Fruit fly (Drosophila melanogaster): ENCODE data around the gene Tsp.

Tsp gene

dm6 chr2L:6722822-6723749, 14.2 kb upstream of the Tsp start, which contains the start of gene homer (continued):
- TF ChIP-seq Ptx1 (GFP tag; IDR thresholded peaks at IDR 0.05) (0 out of 2 replicates have a peak, but pooled peaks have one; percentile 9), cas (GFP tag; IDR thresholded peaks at IDR 0.05) (no peak), gcm (GFP tag; optimal IDR thresholded peaks at IDR 0.05) (no peak), so (GFP tag; IDR thresholded peaks at IDR 0.05) (no peak), nom (GFP tag; optimal IDR thresholded peaks at IDR 0.05) (peak; percentile 36), CG15011 (GFP tag; optimal IDR thresholded peaks at IDR 0.05) (no peak), az2 (GFP tag; optimal IDR thresholded peaks at IDR 0.05) (no peak), CG6813 (GFP tag; optimal IDR thresholded peaks at IDR 0.05) (no peak), Xrp1 (GFP tag; IDR thresholded peaks at IDR 0.05) (peak; percentile 27; the same call in 1 of the 2 replicates), unc-4 (GFP tag; IDR thresholded peaks at IDR 0.05; ENCODE audit: partially characterized antibody) (peak; percentile 86), sima (GFP tag; optimal IDR thresholded peaks at IDR 0.05) (no peak), NK7.1 (GFP tag; optimal IDR thresholded peaks at IDR 0.05) (no peak), HHEX (GFP tag; optimal IDR thresholded peaks at IDR 0.05) (no peak), CG14860 (GFP tag; IDR thresholded peaks at IDR 0.05; ENCODE audit: partially characterized antibody) (peak; percentile 96), CG8944 (GFP tag; optimal IDR thresholded peaks at IDR 0.05) (no peak), hbn (GFP tag; IDR thresholded peaks at IDR 0.05; ENCODE audit: partially characterized antibody) (peak; percentile 77), CG7372 (GFP tag; IDR thresholded peaks at IDR 0.05) (0 out of 2 replicates have a peak, but pooled peaks have one; percentile 11), exex (tag; optimal IDR thresholded peaks at IDR 0.05) (peak; percentile 14), Oli (tag; optimal IDR thresholded peaks at IDR 0.05) (no peak), onecut (GFP tag; IDR thresholded peaks at IDR 0.05) (no peak), mirr (GFP tag; optimal IDR thresholded peaks at IDR 0.05) (peak; percentile 59), CG9215 (GFP tag; IDR thresholded peaks at IDR 0.05) (0 out of 2 replicates have a peak, but pooled peaks have one; percentile 26), otp (GFP tag; IDR thresholded peaks at IDR 0.05) (0 out of 3 replicates have a peak, but pooled peaks have one; percentile 20), CG7928 (GFP tag; optimal IDR thresholded peaks at IDR 0.05) (no peak), ci (GFP tag; IDR thresholded peaks at IDR 0.05) (peak; percentile 63; the same call in 2 of the 3 replicates), al (GFP tag; IDR thresholded peaks at IDR 0.05) (no peak), org-1 (GFP tag; optimal IDR thresholded peaks at IDR 0.05) (no peak), Dek (tag; optimal IDR thresholded peaks at IDR 0.05) (no peak), CG11560 (tag; IDR thresholded peaks at IDR 0.05) (peak; percentile 97), CG16863 (GFP tag; optimal IDR thresholded peaks at IDR 0.05) (no peak), aop (GFP tag; IDR thresholded peaks at IDR 0.05) (no peak), HLHmδ (GFP tag; optimal IDR thresholded peaks at IDR 0.05) (peak; percentile 85), inv (GFP tag; IDR thresholded peaks at IDR 0.05; ENCODE audit: partially characterized antibody) (peak; percentile 92), MBD-R2 (GFP tag; IDR thresholded peaks at IDR 0.05) (peak; percentile 38), CG4617 (GFP tag; optimal IDR thresholded peaks at IDR 0.05; ENCODE audit: borderline replicate concordance) (peak; percentile 88)

- TF ChIP-seq CG4424 (GFP tag; optimal IDR thresholded peaks at IDR 0.05) (no peak), ci (GFP tag; IDR thresholded peaks at IDR 0.05) (0 out of 3 replicates have a peak, but pooled peaks have one; percentile 23), CG17328 (GFP tag; IDR thresholded peaks at IDR 0.05) (0 out of 2 replicates have a peak, but pooled peaks have one; percentile 10), Ets65A (GFP tag) (peak; percentile 92), CG17361 (GFP tag; IDR thresholded peaks at IDR 0.05) (no peak)
Measured at dm6 chr2L:6721710-6722109, 12.8 kb upstream of the Tsp start.
